Worm (Caenorhabditis elegans): ENCODE measurements around the gene K09H11.15.

Gene K09H11.15

DNA sequence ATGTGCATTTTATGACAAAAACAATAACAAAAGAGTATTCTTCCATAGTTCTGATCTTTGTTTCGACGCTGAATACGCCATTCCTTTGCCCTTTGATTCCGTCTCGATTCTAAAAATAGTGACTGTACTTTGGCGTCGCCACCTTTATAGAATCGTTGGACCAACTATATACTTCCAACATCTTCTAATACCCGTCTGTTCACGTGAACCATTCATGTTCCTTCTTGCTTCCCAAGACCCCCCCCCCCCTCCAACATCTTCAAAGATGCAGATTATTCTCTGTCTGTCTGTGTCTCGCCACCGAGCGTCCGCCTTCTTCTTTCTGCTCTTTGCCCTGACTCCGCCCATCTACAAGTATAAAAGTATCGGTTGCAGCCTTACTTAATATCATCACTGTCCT, 39.3 kb upstream of the K09H11.15 start:
- no peak for TF ChIP-seq ceh-13 (GFP tag; optimal IDR thresholded peaks at IDR 0.05)
- TF ChIP-seq F13C5.2 (tag; optimal IDR thresholded peaks at IDR 0.05): no peak

DNA sequence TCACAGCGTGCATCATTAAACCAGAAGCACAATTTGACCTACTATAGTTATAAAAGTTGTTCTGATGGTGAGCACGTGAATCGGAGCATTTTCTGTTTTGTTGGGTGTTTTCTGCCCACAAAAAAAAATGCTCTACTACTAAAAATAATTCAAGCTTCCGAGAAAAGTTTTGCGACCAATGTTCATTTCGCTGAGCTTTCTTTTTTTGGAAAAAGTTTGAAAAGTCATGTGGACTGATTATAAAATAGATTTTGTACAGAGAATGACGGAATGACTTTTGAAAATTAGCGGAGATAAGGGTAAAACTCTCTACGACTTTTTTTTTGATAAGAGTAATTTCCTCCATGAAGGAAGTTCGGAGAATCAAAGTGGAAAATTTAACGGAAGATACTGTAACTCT, 38.8 kb upstream of the K09H11.15 start:
- no peak for TF ChIP-seq ama-1 (optimal IDR thresholded peaks at IDR 0.05)
- TF ChIP-seq tbx-37 (GFP tag; conservative IDR thresholded peaks at IDR 0.05): no peak
- TF ChIP-seq flt-1 (GFP tag; IDR thresholded peaks at IDR 0.05): no peak
- TF ChIP-seq aly-1 (tag; optimal IDR thresholded peaks at IDR 0.05): no peak
- no peak for TF ChIP-seq scrt-1 (GFP tag; IDR thresholded peaks at IDR 0.05)
- TF ChIP-seq pes-1 (GFP tag; IDR thresholded peaks at IDR 0.05): no peak
- no peak for TF ChIP-seq tra-4 (tag; optimal IDR thresholded peaks at IDR 0.05)
- TF ChIP-seq hmg-4 (GFP tag; optimal IDR thresholded peaks at IDR 0.05): no peak
- no peak for TF ChIP-seq B0310.2 (tag; optimal IDR thresholded peaks at IDR 0.05)

DNA sequence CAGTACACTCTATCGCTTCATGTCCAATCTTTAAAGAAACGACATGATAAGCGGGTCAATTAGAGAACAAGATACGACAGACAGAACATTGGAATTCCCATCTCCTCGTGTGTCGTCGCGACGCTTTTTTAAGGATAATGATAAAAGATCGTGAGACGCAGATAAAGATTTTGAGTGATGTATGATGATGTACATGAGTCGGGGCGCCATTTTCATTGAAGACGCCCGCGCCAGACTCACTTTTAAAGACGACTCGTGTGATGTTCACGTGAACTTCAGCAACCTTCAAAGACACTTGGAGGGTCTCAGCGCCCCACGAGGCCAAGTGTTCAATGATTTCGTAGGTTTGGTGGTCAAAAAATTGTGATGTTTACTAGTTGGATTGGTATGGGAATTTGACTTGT, 37.6 kb upstream of the K09H11.15 start:
- TF ChIP-seq F13C5.2 (tag; optimal IDR thresholded peaks at IDR 0.05): no peak
- TF ChIP-seq ceh-36 (tag; optimal IDR thresholded peaks at IDR 0.05): no peak
- TF ChIP-seq B0310.2 (tag; optimal IDR thresholded peaks at IDR 0.05): no peak
- no peak for TF ChIP-seq pes-1 (GFP tag; IDR thresholded peaks at IDR 0.05)
- no peak for TF ChIP-seq tbx-11 (GFP tag; IDR thresholded peaks at IDR 0.05)
- TF ChIP-seq aly-1 (tag; optimal IDR thresholded peaks at IDR 0.05): no peak
- TF ChIP-seq hmg-4 (GFP tag; optimal IDR thresholded peaks at IDR 0.05): no peak
- no peak for TF ChIP-seq sea-1 (GFP tag; conservative IDR thresholded peaks at IDR 0.05)
- TF ChIP-seq hnd-1 (tag; optimal IDR thresholded peaks at IDR 0.05): no peak
- no peak for TF ChIP-seq tbx-37 (GFP tag; conservative IDR thresholded peaks at IDR 0.05)
- TF ChIP-seq ama-1 (optimal IDR thresholded peaks at IDR 0.05): no peak
- TF ChIP-seq hmbx-1 (tag; optimal IDR thresholded peaks at IDR 0.05): no peak
- TF ChIP-seq flt-1 (GFP tag; IDR thresholded peaks at IDR 0.05): no peak
- TF ChIP-seq scrt-1 (GFP tag; IDR thresholded peaks at IDR 0.05): no peak
- TF ChIP-seq ceh-13 (GFP tag; optimal IDR thresholded peaks at IDR 0.05): no peak
- TF ChIP-seq ets-7 (tag; optimal IDR thresholded peaks at IDR 0.05): no peak
- no peak for TF ChIP-seq tra-4 (tag; optimal IDR thresholded peaks at IDR 0.05)

DNA sequence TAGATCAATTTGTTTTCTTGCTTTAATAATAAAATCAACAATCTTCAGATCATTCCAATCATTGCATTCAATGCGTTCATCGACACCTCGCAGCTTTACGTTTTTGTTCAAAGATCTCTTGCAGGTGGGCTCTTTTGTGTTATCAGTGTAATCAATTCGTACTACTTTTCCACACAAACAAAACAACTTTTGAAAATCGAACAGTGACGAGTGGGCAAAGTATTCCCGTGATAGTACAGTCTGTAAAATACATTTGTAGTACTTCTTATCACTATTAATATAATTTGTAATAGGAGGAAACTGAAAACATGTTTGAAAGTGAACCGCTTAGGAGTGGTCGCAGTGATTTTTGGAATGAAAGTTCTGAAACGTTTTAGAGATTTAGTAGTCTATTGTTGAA, 34.4 kb upstream of the K09H11.15 start, which contains the start of gene pgph-2:
Gene pgph-2, plus strand, starts transcription at position 47 of the 400 bp plus-strand sequence.
- no peak for TF ChIP-seq tbx-37 (GFP tag; conservative IDR thresholded peaks at IDR 0.05)
- no peak for TF ChIP-seq sea-1 (GFP tag; conservative IDR thresholded peaks at IDR 0.05)
- no peak for TF ChIP-seq ceh-36 (tag; optimal IDR thresholded peaks at IDR 0.05)
- no peak for TF ChIP-seq F13C5.2 (tag; optimal IDR thresholded peaks at IDR 0.05)
- no peak for TF ChIP-seq hmbx-1 (tag; optimal IDR thresholded peaks at IDR 0.05)
- no peak for TF ChIP-seq ama-1 (optimal IDR thresholded peaks at IDR 0.05)
- TF ChIP-seq tbx-11 (GFP tag; IDR thresholded peaks at IDR 0.05): no peak
- no peak for TF ChIP-seq flt-1 (GFP tag; IDR thresholded peaks at IDR 0.05)
- no peak for TF ChIP-seq hmg-4 (GFP tag; optimal IDR thresholded peaks at IDR 0.05)
- TF ChIP-seq ceh-13 (GFP tag; optimal IDR thresholded peaks at IDR 0.05): no peak
- no peak for TF ChIP-seq ets-7 (tag; optimal IDR thresholded peaks at IDR 0.05)
- no peak for TF ChIP-seq hnd-1 (tag; optimal IDR thresholded peaks at IDR 0.05)
- no peak for TF ChIP-seq pes-1 (GFP tag; IDR thresholded peaks at IDR 0.05)
- TF ChIP-seq scrt-1 (GFP tag; IDR thresholded peaks at IDR 0.05): no peak
- no peak for TF ChIP-seq tra-4 (tag; optimal IDR thresholded peaks at IDR 0.05)

DNA sequence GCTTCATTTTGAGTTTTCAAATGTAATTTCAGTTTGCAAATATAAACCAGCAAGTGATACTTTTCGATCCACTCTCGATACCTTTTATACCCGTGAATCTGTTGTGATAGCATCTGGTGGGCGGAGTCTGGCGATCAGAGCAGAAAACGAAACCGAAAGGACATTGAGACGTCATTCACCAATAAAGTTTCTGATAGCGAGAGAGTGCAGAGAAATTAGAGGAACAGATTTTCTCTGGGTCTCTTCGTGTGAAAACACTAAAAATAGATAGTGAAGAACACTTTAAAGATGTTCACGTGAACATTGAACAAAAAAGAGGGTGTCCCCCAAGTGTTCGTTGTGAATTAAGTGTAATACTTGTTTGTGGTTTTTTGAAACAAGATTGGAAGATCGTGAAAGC, 33.1 kb upstream of the K09H11.15 start, which contains the start of gene pgph-3:
Gene pgph-3, minus strand, starts transcription at position 60 of the 400 bp plus-strand sequence.
- TF ChIP-seq hmbx-1 (tag; optimal IDR thresholded peaks at IDR 0.05) (no peak), aly-1 (tag; optimal IDR thresholded peaks at IDR 0.05) (no peak), B0310.2 (tag; optimal IDR thresholded peaks at IDR 0.05) (no peak), F13C5.2 (tag; optimal IDR thresholded peaks at IDR 0.05) (no peak), tbx-37 (GFP tag; conservative IDR thresholded peaks at IDR 0.05) (no peak), pes-1 (GFP tag; IDR thresholded peaks at IDR 0.05) (no peak), tbx-11 (GFP tag; IDR thresholded peaks at IDR 0.05) (no peak), tra-4 (tag; optimal IDR thresholded peaks at IDR 0.05) (no peak), hnd-1 (tag; optimal IDR thresholded peaks at IDR 0.05) (no peak), ceh-13 (GFP tag; optimal IDR thresholded peaks at IDR 0.05) (no peak), ceh-36 (tag; optimal IDR thresholded peaks at IDR 0.05) (no peak)

DNA sequence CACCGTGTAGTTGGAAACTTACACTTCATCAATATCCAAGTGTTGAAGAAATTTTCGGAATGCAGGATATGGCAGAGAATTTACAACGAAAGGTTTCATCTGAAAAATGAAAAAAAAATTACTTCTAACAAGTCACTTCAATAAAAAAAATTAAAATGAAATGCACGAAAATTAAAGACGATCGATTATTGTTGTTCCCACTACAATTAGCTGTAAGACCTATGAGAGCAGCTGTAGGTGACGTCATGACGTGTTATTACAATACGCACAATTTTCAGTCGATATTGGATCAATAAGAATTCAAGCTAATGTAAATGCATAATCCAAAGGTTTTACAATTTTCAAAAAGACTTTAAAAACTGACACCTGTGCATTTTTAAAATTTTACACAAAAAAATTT, 29.4 kb upstream of the K09H11.15 start, which contains the start of gene C53A3.1:
Gene C53A3.1, minus strand, starts transcription at position 101 of the 400 bp plus-strand sequence.
- no peak for TF ChIP-seq sea-1 (GFP tag; conservative IDR thresholded peaks at IDR 0.05)
- no peak for TF ChIP-seq scrt-1 (GFP tag; IDR thresholded peaks at IDR 0.05)
- no peak for TF ChIP-seq hmg-4 (GFP tag; optimal IDR thresholded peaks at IDR 0.05)
- no peak for TF ChIP-seq ceh-36 (tag; optimal IDR thresholded peaks at IDR 0.05)

DNA sequence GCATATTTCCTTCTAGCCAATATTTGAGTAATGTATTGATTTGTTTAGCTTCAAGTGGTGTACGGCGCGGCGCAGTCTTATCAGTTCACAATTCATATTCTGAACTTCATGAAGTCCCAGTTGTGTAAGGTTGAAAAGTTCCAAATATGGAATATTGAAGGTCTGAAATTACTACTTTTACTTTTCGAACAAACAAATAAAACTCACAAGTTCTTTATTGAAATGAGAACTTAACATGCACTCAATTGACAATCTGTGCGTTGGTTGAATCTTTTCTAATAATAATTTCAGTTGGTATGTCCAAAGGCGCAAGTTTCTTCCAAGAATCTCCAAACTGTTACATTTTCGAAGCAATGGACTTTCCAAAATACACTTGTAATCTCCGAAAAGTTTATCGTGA, 28.1 kb upstream of the K09H11.15 start, which contains the start of gene C53A3.4:
Gene C53A3.4, minus strand, starts transcription at position 101 of the 400 bp plus-strand sequence.
- no peak for TF ChIP-seq F13C5.2 (tag; optimal IDR thresholded peaks at IDR 0.05)
- TF ChIP-seq hmbx-1 (tag; optimal IDR thresholded peaks at IDR 0.05): no peak
- TF ChIP-seq ama-1 (optimal IDR thresholded peaks at IDR 0.05): no peak
- no peak for TF ChIP-seq ceh-13 (GFP tag; optimal IDR thresholded peaks at IDR 0.05)
- TF ChIP-seq hnd-1 (tag; optimal IDR thresholded peaks at IDR 0.05): no peak
- no peak for TF ChIP-seq aly-1 (tag; optimal IDR thresholded peaks at IDR 0.05)
- no peak for TF ChIP-seq B0310.2 (tag; optimal IDR thresholded peaks at IDR 0.05)
- no peak for TF ChIP-seq tra-4 (tag; optimal IDR thresholded peaks at IDR 0.05)
- TF ChIP-seq ets-7 (tag; optimal IDR thresholded peaks at IDR 0.05): no peak
- no peak for TF ChIP-seq flt-1 (GFP tag; IDR thresholded peaks at IDR 0.05)
- no peak for TF ChIP-seq hmg-4 (GFP tag; optimal IDR thresholded peaks at IDR 0.05)
- TF ChIP-seq sea-1 (GFP tag; conservative IDR thresholded peaks at IDR 0.05): no peak
- no peak for TF ChIP-seq tbx-11 (GFP tag; IDR thresholded peaks at IDR 0.05)
- no peak for TF ChIP-seq tbx-37 (GFP tag; conservative IDR thresholded peaks at IDR 0.05)
- no peak for TF ChIP-seq ceh-36 (tag; optimal IDR thresholded peaks at IDR 0.05)
- no peak for TF ChIP-seq pes-1 (GFP tag; IDR thresholded peaks at IDR 0.05)

DNA sequence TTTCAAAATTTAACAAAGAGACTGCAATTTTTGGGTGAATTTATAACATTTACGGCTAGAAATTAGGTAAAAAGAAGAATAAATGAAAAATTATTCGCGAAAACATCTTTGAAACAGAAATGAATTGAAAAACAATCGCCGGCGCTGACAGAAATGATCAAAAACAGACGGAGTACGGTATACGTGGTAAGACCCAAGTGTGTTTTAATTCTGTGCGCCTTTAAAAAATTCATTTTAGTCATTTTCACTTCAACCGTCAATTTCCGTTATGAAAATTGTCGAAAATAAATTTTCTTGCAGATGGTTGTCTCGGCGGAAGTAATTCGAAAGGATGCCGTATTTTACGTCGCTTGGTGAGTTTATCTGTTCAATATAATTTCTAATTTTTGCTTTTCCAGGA, 25.5 kb upstream of the K09H11.15 start, which contains the start of gene C53A3.3:
Gene C53A3.3, plus strand, starts transcription at position 301 of the 400 bp plus-strand sequence.
- TF ChIP-seq hmg-4 (GFP tag; optimal IDR thresholded peaks at IDR 0.05): no peak
- TF ChIP-seq hnd-1 (tag; optimal IDR thresholded peaks at IDR 0.05): no peak
- TF ChIP-seq ama-1 (optimal IDR thresholded peaks at IDR 0.05): no peak
- TF ChIP-seq ets-7 (tag; optimal IDR thresholded peaks at IDR 0.05): no peak
- TF ChIP-seq F13C5.2 (tag; optimal IDR thresholded peaks at IDR 0.05): no peak
- TF ChIP-seq flt-1 (GFP tag; IDR thresholded peaks at IDR 0.05): no peak
- TF ChIP-seq tbx-11 (GFP tag; IDR thresholded peaks at IDR 0.05): no peak
- no peak for TF ChIP-seq aly-1 (tag; optimal IDR thresholded peaks at IDR 0.05)
- TF ChIP-seq tbx-37 (GFP tag; conservative IDR thresholded peaks at IDR 0.05): no peak
- no peak for TF ChIP-seq pes-1 (GFP tag; IDR thresholded peaks at IDR 0.05)
- TF ChIP-seq B0310.2 (tag; optimal IDR thresholded peaks at IDR 0.05): no peak
- TF ChIP-seq sea-1 (GFP tag; conservative IDR thresholded peaks at IDR 0.05): no peak
- no peak for TF ChIP-seq ceh-36 (tag; optimal IDR thresholded peaks at IDR 0.05)
- no peak for TF ChIP-seq scrt-1 (GFP tag; IDR thresholded peaks at IDR 0.05)
